Fruit fly (Drosophila melanogaster): ENCODE results near the gene Cad86C.
A peak's percentile ranks its signal among the peaks of the same experiment; 100 is the strongest.

Gene Cad86C

dm6 chr3R:10893327-10893726 lies 66.4 kb downstream of the Cad86C start, which contains the start of gene CG6621 (continued):
- no peak for TF ChIP-seq CG10654 (GFP tag; optimal IDR thresholded peaks at IDR 0.05)
- TF ChIP-seq CG3163 (GFP tag; optimal IDR thresholded peaks at IDR 0.05), result peak; percentile 11
- no peak for TF ChIP-seq mam (GFP tag; optimal IDR thresholded peaks at IDR 0.05)
- TF ChIP-seq insv (GFP tag; optimal IDR thresholded peaks at IDR 0.05), result no peak
- TF ChIP-seq ash1 (GFP tag; optimal IDR thresholded peaks at IDR 0.05), result no peak
- TF ChIP-seq CG3726 (GFP tag; IDR thresholded peaks at IDR 0.05), result no peak
- no peak for TF ChIP-seq danr (GFP tag; IDR thresholded peaks at IDR 0.05)
- TF ChIP-seq CG3838 (GFP tag; optimal IDR thresholded peaks at IDR 0.05), result no peak
- no peak for TF ChIP-seq D19B (GFP tag; optimal IDR thresholded peaks at IDR 0.05)
- TF ChIP-seq bowl (GFP tag; IDR thresholded peaks at IDR 0.05), result no peak
- TF ChIP-seq MBD-R2 (GFP tag; IDR thresholded peaks at IDR 0.05), result peak; percentile 95
- TF ChIP-seq CG34376 (GFP tag; optimal IDR thresholded peaks at IDR 0.05), result no peak
- no peak for TF ChIP-seq sim (GFP tag; IDR thresholded peaks at IDR 0.05)
- TF ChIP-seq lov (optimal IDR thresholded peaks at IDR 0.05), result no peak
- no peak for TF ChIP-seq lov (GFP tag; IDR thresholded peaks at IDR 0.05)
- no peak for TF ChIP-seq klu (GFP tag; IDR thresholded peaks at IDR 0.05)
- no peak for TF ChIP-seq CG31224 (GFP tag; IDR thresholded peaks at IDR 0.05)
- no peak for TF ChIP-seq sima (GFP tag; optimal IDR thresholded peaks at IDR 0.05)
- TF ChIP-seq CG6689 (GFP tag; IDR thresholded peaks at IDR 0.05), result no peak
- TF ChIP-seq MESR4 (GFP tag; optimal IDR thresholded peaks at IDR 0.05), result peak; percentile 64
- no peak for TF ChIP-seq CG7372 (GFP tag; IDR thresholded peaks at IDR 0.05)
- no peak for TF ChIP-seq exex (tag; optimal IDR thresholded peaks at IDR 0.05)
- TF ChIP-seq CG2875 (GFP tag; optimal IDR thresholded peaks at IDR 0.05), result no peak
- TF ChIP-seq CG18599 (GFP tag; optimal IDR thresholded peaks at IDR 0.05), result no peak
- TF ChIP-seq CG8089 (GFP tag; optimal IDR thresholded peaks at IDR 0.05), result no peak
- no peak for TF ChIP-seq CG17359 (tag; optimal IDR thresholded peaks at IDR 0.05)
- TF ChIP-seq CG2120 (GFP tag; optimal IDR thresholded peaks at IDR 0.05), result peak; percentile 61
- no peak for TF ChIP-seq tup (GFP tag; optimal IDR thresholded peaks at IDR 0.05)
- TF ChIP-seq kah (GFP tag; optimal IDR thresholded peaks at IDR 0.05), result no peak
- TF ChIP-seq Xbp1 (GFP tag; optimal IDR thresholded peaks at IDR 0.05), result no peak
- no peak for TF ChIP-seq CG6254 (GFP tag; optimal IDR thresholded peaks at IDR 0.05)
- TF ChIP-seq Trl (optimal IDR thresholded peaks at IDR 0.05), result no peak
- TF ChIP-seq Trl (GFP tag; optimal IDR thresholded peaks at IDR 0.05), result no peak
- no peak for TF ChIP-seq Atf6 (GFP tag; IDR thresholded peaks at IDR 0.05)
- no peak for TF ChIP-seq E2f1 (GFP tag; IDR thresholded peaks at IDR 0.05)
- peak; percentile 31 for TF ChIP-seq CG7928 (GFP tag; optimal IDR thresholded peaks at IDR 0.05)
- TF ChIP-seq Fer2 (tag; optimal IDR thresholded peaks at IDR 0.05), result no peak
- TF ChIP-seq CG3407 (GFP tag; optimal IDR thresholded peaks at IDR 0.05), result no peak
- peak; percentile 34 for TF ChIP-seq CG12744 (GFP tag; optimal IDR thresholded peaks at IDR 0.05)
- peak; percentile 38 for TF ChIP-seq Abd-B (GFP tag; optimal IDR thresholded peaks at IDR 0.05)
- TF ChIP-seq CG10147 (GFP tag; optimal IDR thresholded peaks at IDR 0.05), result peak; percentile 13
- no peak for TF ChIP-seq shn (GFP tag; optimal IDR thresholded peaks at IDR 0.05)
- TF ChIP-seq tll (GFP tag; optimal IDR thresholded peaks at IDR 0.05), result no peak
- TF ChIP-seq CG6854 (GFP tag; optimal IDR thresholded peaks at IDR 0.05), result no peak
- peak; percentile 56 for TF ChIP-seq row (GFP tag; IDR thresholded peaks at IDR 0.05)
- TF ChIP-seq CG10431 (GFP tag; optimal IDR thresholded peaks at IDR 0.05), result no peak
- TF ChIP-seq CG30431 (GFP tag; optimal IDR thresholded peaks at IDR 0.05), result no peak
- no peak for TF ChIP-seq Neu2 (GFP tag; optimal IDR thresholded peaks at IDR 0.05; ENCODE audit: borderline replicate concordance)
- no peak for TF ChIP-seq bab2 (GFP tag; optimal IDR thresholded peaks at IDR 0.05)
- no peak for TF ChIP-seq CG17829 (tag; optimal IDR thresholded peaks at IDR 0.05)
- TF ChIP-seq CG8290 (GFP tag; optimal IDR thresholded peaks at IDR 0.05), result peak; percentile 24
- peak in 1 of 2 experiments; percentile 62 for TF ChIP-seq CG8290 (tag; optimal IDR thresholded peaks at IDR 0.05)
- TF ChIP-seq pb (GFP tag; optimal IDR thresholded peaks at IDR 0.05), result no peak
